Fruit fly (Drosophila melanogaster) whole organism, embryonic: ENCODE data around the gene CG42822.

Source experiments
- Bgb ChIP-seq: fragments of 200-800 bp; sonication (Bioruptor generic); IDR thresholded peaks from 2 replicates; pipeline ENCODE4 v1.3.6; 2022; ENCODE audit warnings: missing biosample characterization, missing genetic modification characterization; ENCODE audit not compliant: partially characterized antibody
- CG10366 ChIP-seq: fragments of 200-800 bp; sonication (Bioruptor generic); IDR thresholded peaks from 2 replicates; pipeline ENCODE4 v1.3.6; 2022; ENCODE audit warnings: missing biosample characterization, missing genetic modification characterization
- CG10543 ChIP-seq: fragments of 200-800 bp; sonication (Bioruptor generic); optimal IDR thresholded peaks from 3 replicates; lab custom pipeline; 2017; ENCODE audit warnings: missing biosample characterization, mild to moderate bottlenecking, missing genetic modification characterization, moderate library complexity
- CG11695 ChIP-seq: fragments of 200-800 bp; sonication (Bioruptor generic); IDR thresholded peaks from 3 replicates; pipeline ENCODE4 v1.3.6; 2022; ENCODE audit warnings: missing biosample characterization, missing genetic modification characterization
- CG12104 ChIP-seq: fragments of 200-800 bp; sonication (Bioruptor generic); optimal IDR thresholded peaks from 3 replicates; lab custom pipeline; 2016; ENCODE audit warnings: missing biosample characterization, missing genetic modification characterization
- CG12744 ChIP-seq: fragments of 200-800 bp; sonication (Bioruptor generic); optimal IDR thresholded peaks from 2 replicates; lab custom pipeline; 2016; ENCODE audit warnings: missing biosample characterization, missing genetic modification characterization
- CG13624 ChIP-seq: fragments of 200-800 bp; sonication (Bioruptor generic); optimal IDR thresholded peaks from 2 replicates; lab custom pipeline; 2016; ENCODE audit warnings: missing biosample characterization, missing genetic modification characterization
- CG14710 ChIP-seq: fragments of 200-800 bp; sonication (Bioruptor generic); optimal IDR thresholded peaks from 3 replicates; lab custom pipeline; 2019; ENCODE audit warnings: missing biosample characterization, mild to moderate bottlenecking, missing genetic modification characterization, moderate library complexity
- CG15696 ChIP-seq: fragments of 200-800 bp; sonication (Bioruptor generic); optimal IDR thresholded peaks from 2 replicates; lab custom pipeline; 2019; ENCODE audit warnings: missing biosample characterization, mild to moderate bottlenecking, missing genetic modification characterization, moderate library complexity
- CG1602 ChIP-seq: fragments of 200-800 bp; sonication (Bioruptor generic); optimal IDR thresholded peaks from 3 replicates; lab custom pipeline; 2016; ENCODE audit warnings: missing biosample characterization, missing genetic modification characterization
- CG16815 ChIP-seq: fragments of 200-800 bp; sonication (Bioruptor generic); optimal IDR thresholded peaks from 3 replicates; lab custom pipeline; 2017; ENCODE audit warnings: missing biosample characterization, mild to moderate bottlenecking, missing genetic modification characterization
- CG17385 ChIP-seq: fragments of 200-800 bp; sonication (Bioruptor generic); optimal IDR thresholded peaks from 3 replicates; lab custom pipeline; 2018; ENCODE audit warnings: missing biosample characterization, mild to moderate bottlenecking, missing genetic modification characterization
- CG2116 ChIP-seq: fragments of 200-800 bp; sonication (Bioruptor generic); optimal IDR thresholded peaks from 3 replicates; lab custom pipeline; 2018; ENCODE audit warnings: missing biosample characterization, mild to moderate bottlenecking, missing genetic modification characterization
- CG30020 ChIP-seq: fragments of 200-800 bp; optimal IDR thresholded peaks from 2 replicates; lab custom pipeline; 2019; ENCODE audit warnings: missing biosample characterization, mild to moderate bottlenecking, missing genetic modification characterization, moderate library complexity
- CG32772 ChIP-seq: fragments of 200-800 bp; sonication (Bioruptor generic); IDR thresholded peaks from 2 replicates; pipeline ENCODE4 v1.3.6; 2022; ENCODE audit warnings: missing biosample characterization, missing genetic modification characterization
- CG33213 ChIP-seq: fragments of 200-800 bp; sonication (Bioruptor generic); optimal IDR thresholded peaks from 3 replicates; lab custom pipeline; 2016; ENCODE audit warnings: missing biosample characterization, missing genetic modification characterization
- CG4282 ChIP-seq: fragments of 200-800 bp; sonication (Bioruptor generic); optimal IDR thresholded peaks from 2 replicates; lab custom pipeline; 2016; ENCODE audit warnings: missing biosample characterization, missing genetic modification characterization
- CG4328 ChIP-seq: fragments of 200-800 bp; sonication (Bioruptor generic); optimal IDR thresholded peaks from 3 replicates; lab custom pipeline; 2017; ENCODE audit warnings: missing biosample characterization, missing genetic modification reagents, missing genetic modification characterization
- CG4730 ChIP-seq: fragments of 200-800 bp; sonication (Bioruptor generic); IDR thresholded peaks from 2 replicates; pipeline ENCODE4 v1.3.6; 2022; ENCODE audit warnings: missing biosample characterization, missing genetic modification characterization
- CG7839 ChIP-seq: fragments of 200-800 bp; sonication (Bioruptor generic); optimal IDR thresholded peaks from 3 replicates; lab custom pipeline; 2018; ENCODE audit warnings: missing biosample characterization, mild to moderate bottlenecking, missing genetic modification characterization, moderate library complexity
- CG8089 ChIP-seq: fragments of 200-800 bp; sonication (Bioruptor generic); optimal IDR thresholded peaks from 3 replicates; lab custom pipeline; 2016; ENCODE audit warnings: missing biosample characterization, missing genetic modification characterization
- CG8765 ChIP-seq: fragments of 200-800 bp; sonication (Bioruptor generic); IDR thresholded peaks from 2 replicates; pipeline ENCODE4 v1.3.6; 2022; ENCODE audit warnings: missing biosample characterization, missing genetic modification characterization
- CG8944 ChIP-seq: fragments of 200-800 bp; sonication (Bioruptor generic); optimal IDR thresholded peaks from 3 replicates; lab custom pipeline; 2016; ENCODE audit warnings: missing biosample characterization, missing genetic modification characterization
- CG9437 ChIP-seq: fragments of 200-800 bp; sonication (Bioruptor generic); optimal IDR thresholded peaks from 2 replicates; lab custom pipeline; 2018; ENCODE audit warnings: missing biosample characterization, mild to moderate bottlenecking, missing genetic modification characterization
- Eip74EF ChIP-seq, 2 experiments: fragments of 200-800 bp in 1 of 2; fragments of >200 bp in 1 of 2; sonication (Bioruptor generic) in 1 of 2; optimal IDR thresholded peaks; 2 replicates each; lab custom pipeline; 2017 to 2019; ENCODE audit warnings: missing biosample characterization in 2 of 2, missing genetic modification characterization in 2 of 2, mild to moderate bottlenecking in 1 of 2, moderate library complexity in 1 of 2
- Hand ChIP-seq: fragments of 200-800 bp; sonication (Bioruptor generic); optimal IDR thresholded peaks from 2 replicates; lab custom pipeline; 2017; ENCODE audit warnings: mild to moderate bottlenecking, missing biosample characterization, missing genetic modification reagents, missing genetic modification characterization
- Hr39 ChIP-seq: fragments of >200 bp; optimal IDR thresholded peaks from 2 replicates; lab custom pipeline; 2017
- Hr51 ChIP-seq, 2 experiments: fragments of 200-800 bp; sonication (Bioruptor generic); optimal IDR thresholded peaks; 2 replicates in 1 of 2; 3 replicates in 1 of 2; lab custom pipeline; 2016 to 2018; ENCODE audit warnings: missing biosample characterization in 2 of 2, missing genetic modification characterization in 2 of 2, mild to moderate bottlenecking in 1 of 2, moderate library complexity in 1 of 2
- Hsf ChIP-seq: fragments of 200-800 bp; sonication (Bioruptor generic); optimal IDR thresholded peaks from 3 replicates; lab custom pipeline; 2016; ENCODE audit warnings: missing biosample characterization, missing genetic modification characterization
- Lim3 ChIP-seq: fragments of 200-800 bp; sonication (Bioruptor generic); IDR thresholded peaks from 2 replicates; pipeline ENCODE4 v1.3.6; 2022; ENCODE audit warnings: missing biosample characterization, missing genetic modification characterization
- Meics ChIP-seq: fragments of 200-800 bp; sonication (Bioruptor generic); optimal IDR thresholded peaks from 2 replicates; lab custom pipeline; 2017; ENCODE audit warnings: missing biosample characterization, mild to moderate bottlenecking, missing genetic modification characterization
- Oaz ChIP-seq: fragments of 200-800 bp; sonication (Bioruptor generic); IDR thresholded peaks from 2 replicates; pipeline ENCODE4 v1.3.6; 2022; ENCODE audit warnings: missing biosample characterization, missing genetic modification characterization
- Oli ChIP-seq: fragments of 200-800 bp; sonication (Bioruptor generic); optimal IDR thresholded peaks from 2 replicates; lab custom pipeline; 2018; ENCODE audit warnings: missing biosample characterization, mild to moderate bottlenecking, missing genetic modification characterization, moderate library complexity
- Six4 ChIP-seq: fragments of 200-800 bp; sonication (Bioruptor generic); optimal IDR thresholded peaks from 2 replicates; lab custom pipeline; 2016; ENCODE audit warnings: missing biosample characterization, missing genetic modification characterization
- Sox102F ChIP-seq: fragments of 200-800 bp; sonication (Bioruptor generic); optimal IDR thresholded peaks from 2 replicates; lab custom pipeline; 2018; ENCODE audit warnings: missing biosample characterization, mild to moderate bottlenecking, missing genetic modification characterization, moderate library complexity
- Sry-δ ChIP-seq: fragments of 200-800 bp; sonication (Bioruptor generic); optimal IDR thresholded peaks from 2 replicates; lab custom pipeline; 2016; ENCODE audit warnings: missing biosample characterization, missing genetic modification characterization
- ash1 ChIP-seq: fragments of 200-800 bp; sonication (Bioruptor generic); optimal IDR thresholded peaks from 2 replicates; lab custom pipeline; 2018; ENCODE audit warnings: missing biosample characterization, mild to moderate bottlenecking, missing genetic modification characterization
- cad ChIP-seq: fragments of >200 bp; optimal IDR thresholded peaks from 2 replicates; lab custom pipeline; 2017; ENCODE audit warnings: missing biosample characterization, missing genetic modification characterization
- corto ChIP-seq: fragments of 200-800 bp; sonication (Bioruptor generic); optimal IDR thresholded peaks from 2 replicates; lab custom pipeline; 2016; ENCODE audit warnings: missing biosample characterization, mild to moderate bottlenecking, missing genetic modification characterization, moderate library complexity
- da ChIP-seq: fragments of 200-800 bp; sonication (Bioruptor generic); optimal IDR thresholded peaks from 2 replicates; lab custom pipeline; 2016; ENCODE audit warnings: missing biosample characterization, missing genetic modification characterization
- gcm ChIP-seq: fragments of 200-800 bp; sonication (Bioruptor generic); optimal IDR thresholded peaks from 2 replicates; lab custom pipeline; 2019; ENCODE audit warnings: missing biosample characterization, mild to moderate bottlenecking, missing genetic modification characterization, moderate library complexity
- gsb-n ChIP-seq: fragments of 200-800 bp; sonication (Bioruptor generic); optimal IDR thresholded peaks from 3 replicates; lab custom pipeline; 2018; ENCODE audit warnings: missing biosample characterization, mild to moderate bottlenecking, missing genetic modification characterization
- nerfin-2 ChIP-seq: fragments of 200-800 bp; sonication (Bioruptor generic); IDR thresholded peaks from 2 replicates; pipeline ENCODE4 v1.3.6; 2022; ENCODE audit warnings: missing biosample characterization, missing genetic modification characterization; ENCODE audit not compliant: partially characterized antibody
- pita ChIP-seq: fragments of 200-800 bp; sonication (Bioruptor generic); optimal IDR thresholded peaks from 2 replicates; lab custom pipeline; 2017; ENCODE audit warnings: missing biosample characterization, mild to moderate bottlenecking, missing genetic modification characterization
- sima ChIP-seq: fragments of 200-800 bp; sonication (Bioruptor generic); optimal IDR thresholded peaks from 2 replicates; lab custom pipeline; 2016; ENCODE audit warnings: missing biosample characterization, missing genetic modification characterization
- sna ChIP-seq: fragments of 200-800 bp; sonication (Bioruptor generic); IDR thresholded peaks from 2 replicates; pipeline ENCODE4 v1.3.6; 2022; ENCODE audit warnings: missing biosample characterization, missing genetic modification characterization; ENCODE audit not compliant: partially characterized antibody
- tio ChIP-seq: fragments of 200-800 bp; sonication (Bioruptor generic); optimal IDR thresholded peaks from 2 replicates; lab custom pipeline; 2017; ENCODE audit warnings: missing biosample characterization, missing genetic modification characterization, inconsistent platforms
- unpg ChIP-seq: fragments of 200-800 bp; sonication (Bioruptor generic); optimal IDR thresholded peaks from 3 replicates; lab custom pipeline; 2018; ENCODE audit warnings: missing biosample characterization, mild to moderate bottlenecking, missing genetic modification characterization, moderate library complexity
- wdn ChIP-seq: fragments of 200-800 bp; sonication (Bioruptor generic); IDR thresholded peaks from 2 replicates; pipeline ENCODE4 v1.3.6; 2022; ENCODE audit warnings: missing biosample characterization, missing genetic modification characterization
- wek ChIP-seq: fragments of 200-800 bp; sonication (Bioruptor generic); optimal IDR thresholded peaks from 3 replicates; lab custom pipeline; 2018; ENCODE audit warnings: missing biosample characterization, mild to moderate bottlenecking, missing genetic modification characterization, moderate library complexity

CG42822 gene

dm6 chr3R:17391313-17391845 is 22.3 kb upstream of the CG42822 start, which contains the start of the genes Brf and sds22 (continued):
- TF ChIP-seq Sox102F (GFP tag; lab: Kevin White, UChicago) (peak; percentile 95), CG7839 (tag; lab: Kevin White, UChicago) (peak; percentile 96), pita (GFP tag; lab: Kevin White, UChicago) (no peak), CG4282 (peak; percentile 90), gcm (GFP tag; lab: Kevin White, UChicago) (peak; percentile 90), cad (GFP tag; lab: Kevin White, UChicago) (no peak), corto (GFP tag; lab: Kevin White, UChicago) (peak; percentile 85), tio (GFP tag; lab: Kevin White, UChicago) (peak; percentile 93), CG8089 (GFP tag; lab: Kevin White, UChicago) (peak; percentile 93), unpg (GFP tag; lab: Kevin White, UChicago) (peak; percentile 96), CG13624 (GFP tag; lab: Kevin White, UChicago) (peak; percentile 96), gsb-n (tag; lab: Kevin White, UChicago) (peak; percentile 93), CG33213 (peak; percentile 94), CG4328 (GFP tag; lab: Kevin White, UChicago) (peak; percentile 95), CG32772 (GFP tag; lab: Robert Waterston, UW) (peak; percentile 93), Eip74EF (GFP tag; optimal IDR thresholded peaks at IDR 0.05; lab: Kevin White, UChicago) (peak in 1 of 2 experiments; percentile 82), Oaz (GFP tag; lab: Robert Waterston, UW) (peak; percentile 84), Sry-δ (GFP tag; lab: Kevin White, UChicago) (peak; percentile 95), CG4730 (GFP tag; lab: Robert Waterston, UW) (peak; percentile 90), CG30020 (tag; lab: Kevin White, UChicago) (peak; percentile 88), ash1 (GFP tag; lab: Kevin White, UChicago) (peak; percentile 15), da (GFP tag; lab: Kevin White, UChicago) (peak; percentile 87), sna (GFP tag; lab: Robert Waterston, UW) (peak; percentile 72; the same call in 1 of the 2 replicates), wdn (GFP tag; lab: Robert Waterston, UW) (peak; percentile 92), CG14710 (tag; lab: Kevin White, UChicago) (peak; percentile 97), CG10366 (GFP tag; lab: Robert Waterston, UW) (peak; percentile 91), Lim3 (GFP tag; lab: Robert Waterston, UW) (no peak), Hsf (GFP tag; lab: Kevin White, UChicago) (peak; percentile 98), CG2116 (GFP tag; lab: Kevin White, UChicago) (peak; percentile 89), CG11695 (GFP tag; lab: Robert Waterston, UW) (peak; percentile 87), CG16815 (GFP tag; lab: Kevin White, UChicago) (peak; percentile 95), Hr51 (GFP tag; optimal IDR thresholded peaks at IDR 0.05; lab: Kevin White, UChicago) (peak; percentile 92 to 95), sima (GFP tag; lab: Kevin White, UChicago) (peak; percentile 62), Meics (GFP tag; lab: Kevin White, UChicago) (peak; percentile 94), CG12104 (GFP tag; lab: Kevin White, UChicago) (peak; percentile 94), CG12744 (GFP tag; lab: Kevin White, UChicago) (peak; percentile 93), Hr39 (no peak), Bgb (GFP tag; lab: Robert Waterston, UW) (peak; percentile 74), CG8944 (GFP tag; lab: Kevin White, UChicago) (peak; percentile 97), CG10543 (GFP tag; lab: Kevin White, UChicago) (peak; percentile 97), CG17385 (peak; percentile 99), CG9437 (peak; percentile 88), CG8765 (GFP tag; lab: Robert Waterston, UW) (peak; percentile 92), wek (GFP tag; lab: Kevin White, UChicago) (peak; percentile 62), Hand (peak; percentile 80), CG1602 (GFP tag; lab: Kevin White, UChicago) (peak; percentile 97), nerfin-2 (GFP tag; lab: Robert Waterston, UW) (no peak), Oli (peak; percentile 92), Six4 (GFP tag; lab: Kevin White, UChicago) (peak; percentile 94), CG15696 (tag; lab: Kevin White, UChicago) (peak; percentile 98)
